Worm (Caenorhabditis elegans): ENCODE measurements around the gene Y52E8A.3.

The Y52E8A.3 gene

ce11 chrII:4293027-4293522 is 13.7 kb downstream of the Y52E8A.3 start:
- no peak for TF ChIP-seq F13C5.2 (tag; optimal IDR thresholded peaks at IDR 0.05)
- no peak for TF ChIP-seq ama-1 (optimal IDR thresholded peaks at IDR 0.05)
- no peak for TF ChIP-seq tbx-37 (GFP tag; conservative IDR thresholded peaks at IDR 0.05)
- TF ChIP-seq tra-4 (tag; optimal IDR thresholded peaks at IDR 0.05): no peak
- TF ChIP-seq B0310.2 (tag; optimal IDR thresholded peaks at IDR 0.05): no peak
- no peak for TF ChIP-seq hnd-1 (tag; optimal IDR thresholded peaks at IDR 0.05)
- no peak for TF ChIP-seq aly-1 (tag; optimal IDR thresholded peaks at IDR 0.05)
- TF ChIP-seq hmg-4 (GFP tag; optimal IDR thresholded peaks at IDR 0.05): no peak
- no peak for TF ChIP-seq scrt-1 (GFP tag; IDR thresholded peaks at IDR 0.05)
- no peak for TF ChIP-seq hmbx-1 (tag; optimal IDR thresholded peaks at IDR 0.05)
- TF ChIP-seq ceh-36 (tag; optimal IDR thresholded peaks at IDR 0.05): no peak
- TF ChIP-seq pes-1 (GFP tag; IDR thresholded peaks at IDR 0.05): no peak
- no peak for TF ChIP-seq ceh-13 (GFP tag; optimal IDR thresholded peaks at IDR 0.05)

- no peak for TF ChIP-seq aly-1 (tag; optimal IDR thresholded peaks at IDR 0.05)
- no peak for TF ChIP-seq scrt-1 (GFP tag; IDR thresholded peaks at IDR 0.05)
- no peak for TF ChIP-seq B0310.2 (tag; optimal IDR thresholded peaks at IDR 0.05)
- TF ChIP-seq hmbx-1 (tag; optimal IDR thresholded peaks at IDR 0.05): no peak
- no peak for TF ChIP-seq ceh-13 (GFP tag; optimal IDR thresholded peaks at IDR 0.05)
- no peak for TF ChIP-seq tra-4 (tag; optimal IDR thresholded peaks at IDR 0.05)
- TF ChIP-seq hmg-4 (GFP tag; optimal IDR thresholded peaks at IDR 0.05): no peak
- no peak for TF ChIP-seq ceh-36 (tag; optimal IDR thresholded peaks at IDR 0.05)
- no peak for TF ChIP-seq sea-1 (GFP tag; conservative IDR thresholded peaks at IDR 0.05)
- no peak for TF ChIP-seq tbx-11 (GFP tag; IDR thresholded peaks at IDR 0.05)
- no peak for TF ChIP-seq ets-7 (tag; optimal IDR thresholded peaks at IDR 0.05)
- TF ChIP-seq pes-1 (GFP tag; IDR thresholded peaks at IDR 0.05): no peak
- no peak for TF ChIP-seq F13C5.2 (tag; optimal IDR thresholded peaks at IDR 0.05)
- no peak for TF ChIP-seq ama-1 (optimal IDR thresholded peaks at IDR 0.05)
These were observed 15.0 kb downstream of the Y52E8A.3 start for ce11 chrII:4291799-4292198.

ce11 chrII:4288572-4288971 is 18.2 kb downstream of the Y52E8A.3 start:
- TF ChIP-seq tra-4 (tag; optimal IDR thresholded peaks at IDR 0.05) (no peak), aly-1 (tag; optimal IDR thresholded peaks at IDR 0.05) (no peak), scrt-1 (GFP tag; IDR thresholded peaks at IDR 0.05) (no peak), ceh-36 (tag; optimal IDR thresholded peaks at IDR 0.05) (no peak), ets-7 (tag; optimal IDR thresholded peaks at IDR 0.05) (no peak), flt-1 (GFP tag; IDR thresholded peaks at IDR 0.05) (no peak), tbx-11 (GFP tag; IDR thresholded peaks at IDR 0.05) (no peak), ama-1 (optimal IDR thresholded peaks at IDR 0.05) (no peak), hnd-1 (tag; optimal IDR thresholded peaks at IDR 0.05) (no peak), hmbx-1 (tag; optimal IDR thresholded peaks at IDR 0.05) (no peak), sea-1 (GFP tag; conservative IDR thresholded peaks at IDR 0.05) (no peak), F13C5.2 (tag; optimal IDR thresholded peaks at IDR 0.05) (no peak), tbx-37 (GFP tag; conservative IDR thresholded peaks at IDR 0.05) (no peak), B0310.2 (tag; optimal IDR thresholded peaks at IDR 0.05) (no peak), pes-1 (GFP tag; IDR thresholded peaks at IDR 0.05) (no peak), hmg-4 (GFP tag; optimal IDR thresholded peaks at IDR 0.05) (no peak), ceh-13 (GFP tag; optimal IDR thresholded peaks at IDR 0.05) (no peak)

ce11 chrII:4288111-4288510 is 18.7 kb downstream of the Y52E8A.3 start, which contains the start of gene C01F1.6:
Gene C01F1.6, minus strand, starts transcription at chrII:4288211.
- TF ChIP-seq flt-1 (GFP tag; IDR thresholded peaks at IDR 0.05) (no peak), pes-1 (GFP tag; IDR thresholded peaks at IDR 0.05) (no peak), ama-1 (optimal IDR thresholded peaks at IDR 0.05) (no peak), aly-1 (tag; optimal IDR thresholded peaks at IDR 0.05) (no peak), ets-7 (tag; optimal IDR thresholded peaks at IDR 0.05) (no peak), F13C5.2 (tag; optimal IDR thresholded peaks at IDR 0.05) (no peak), sea-1 (GFP tag; conservative IDR thresholded peaks at IDR 0.05) (no peak), scrt-1 (GFP tag; IDR thresholded peaks at IDR 0.05) (no peak), hmbx-1 (tag; optimal IDR thresholded peaks at IDR 0.05) (no peak), hmg-4 (GFP tag; optimal IDR thresholded peaks at IDR 0.05) (no peak), tra-4 (tag; optimal IDR thresholded peaks at IDR 0.05) (no peak), tbx-37 (GFP tag; conservative IDR thresholded peaks at IDR 0.05) (no peak), B0310.2 (tag; optimal IDR thresholded peaks at IDR 0.05) (no peak), tbx-11 (GFP tag; IDR thresholded peaks at IDR 0.05) (no peak), hnd-1 (tag; optimal IDR thresholded peaks at IDR 0.05) (no peak), ceh-13 (GFP tag; optimal IDR thresholded peaks at IDR 0.05) (no peak), ceh-36 (tag; optimal IDR thresholded peaks at IDR 0.05) (no peak)

- TF ChIP-seq hmg-4 (GFP tag; optimal IDR thresholded peaks at IDR 0.05): no peak
- TF ChIP-seq sea-1 (GFP tag; conservative IDR thresholded peaks at IDR 0.05): no peak
- TF ChIP-seq pes-1 (GFP tag; IDR thresholded peaks at IDR 0.05): no peak
These were observed 19.9 kb downstream of the Y52E8A.3 start for ce11 chrII:4286921-4287320.

ce11 chrII:4284305-4285193 is 22.2 kb downstream of the Y52E8A.3 start:
- TF ChIP-seq pes-1 (GFP tag; IDR thresholded peaks at IDR 0.05) (no peak), F13C5.2 (tag; optimal IDR thresholded peaks at IDR 0.05) (no peak), hmbx-1 (tag; optimal IDR thresholded peaks at IDR 0.05) (no peak), tra-4 (tag; optimal IDR thresholded peaks at IDR 0.05) (no peak), tbx-37 (GFP tag; conservative IDR thresholded peaks at IDR 0.05) (no peak), B0310.2 (tag; optimal IDR thresholded peaks at IDR 0.05) (no peak), ceh-36 (tag; optimal IDR thresholded peaks at IDR 0.05) (no peak)

- no peak for TF ChIP-seq hmg-4 (GFP tag; optimal IDR thresholded peaks at IDR 0.05)
- no peak for TF ChIP-seq flt-1 (GFP tag; IDR thresholded peaks at IDR 0.05)
- no peak for TF ChIP-seq B0310.2 (tag; optimal IDR thresholded peaks at IDR 0.05)
- no peak for TF ChIP-seq tbx-37 (GFP tag; conservative IDR thresholded peaks at IDR 0.05)
- TF ChIP-seq aly-1 (tag; optimal IDR thresholded peaks at IDR 0.05): no peak
- TF ChIP-seq hmbx-1 (tag; optimal IDR thresholded peaks at IDR 0.05): no peak
- no peak for TF ChIP-seq hnd-1 (tag; optimal IDR thresholded peaks at IDR 0.05)
- no peak for TF ChIP-seq ceh-13 (GFP tag; optimal IDR thresholded peaks at IDR 0.05)
- no peak for TF ChIP-seq tbx-11 (GFP tag; IDR thresholded peaks at IDR 0.05)
- TF ChIP-seq sea-1 (GFP tag; conservative IDR thresholded peaks at IDR 0.05): no peak
- TF ChIP-seq ama-1 (optimal IDR thresholded peaks at IDR 0.05): no peak
- no peak for TF ChIP-seq ets-7 (tag; optimal IDR thresholded peaks at IDR 0.05)
These were observed 25.0 kb downstream of the Y52E8A.3 start, which contains the start of gene C01F1.5 for ce11 chrII:4281743-4282142. Gene C01F1.5, minus strand, starts transcription at chrII:4281845.

All from whole organism, early embryonic.